Worm (Caenorhabditis elegans): ENCODE results near the gene C35A5.4.

The C35A5.4 gene

DNA sequence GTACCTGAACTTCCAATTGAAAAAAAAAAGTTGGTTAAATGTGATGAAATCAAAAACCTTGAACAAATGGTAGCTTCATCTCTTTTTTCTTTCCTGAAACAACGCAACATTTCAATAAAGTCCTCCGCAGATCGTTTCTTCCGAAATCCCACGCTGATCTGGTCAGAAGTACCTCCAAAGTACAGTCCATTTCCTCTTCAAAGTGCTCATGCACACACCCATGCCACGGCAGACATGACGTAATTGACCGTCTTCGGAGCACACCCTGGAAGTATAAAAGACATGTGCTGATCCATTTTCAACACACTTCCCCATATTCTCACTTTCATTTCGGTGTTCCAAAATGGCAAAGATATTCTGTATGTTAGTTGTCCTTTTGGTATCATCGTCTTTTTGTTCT lies 7.1 kb downstream of the C35A5.4 start, which contains the start of gene C35A5.10:
TSS of gene C35A5.10 (plus strand) at position 301 of the 400 bp plus-strand sequence.
- TF ChIP-seq tbx-37 (GFP tag; conservative IDR thresholded peaks at IDR 0.05), result no peak
- no peak for TF ChIP-seq ets-7 (tag; optimal IDR thresholded peaks at IDR 0.05)
- no peak for TF ChIP-seq tbx-11 (GFP tag; IDR thresholded peaks at IDR 0.05)
- TF ChIP-seq hmbx-1 (tag; optimal IDR thresholded peaks at IDR 0.05), result no peak
- TF ChIP-seq scrt-1 (GFP tag; IDR thresholded peaks at IDR 0.05), result no peak
- no peak for TF ChIP-seq tra-4 (tag; optimal IDR thresholded peaks at IDR 0.05)
- no peak for TF ChIP-seq hnd-1 (tag; optimal IDR thresholded peaks at IDR 0.05)
- TF ChIP-seq hmg-4 (GFP tag; optimal IDR thresholded peaks at IDR 0.05), result no peak

DNA sequence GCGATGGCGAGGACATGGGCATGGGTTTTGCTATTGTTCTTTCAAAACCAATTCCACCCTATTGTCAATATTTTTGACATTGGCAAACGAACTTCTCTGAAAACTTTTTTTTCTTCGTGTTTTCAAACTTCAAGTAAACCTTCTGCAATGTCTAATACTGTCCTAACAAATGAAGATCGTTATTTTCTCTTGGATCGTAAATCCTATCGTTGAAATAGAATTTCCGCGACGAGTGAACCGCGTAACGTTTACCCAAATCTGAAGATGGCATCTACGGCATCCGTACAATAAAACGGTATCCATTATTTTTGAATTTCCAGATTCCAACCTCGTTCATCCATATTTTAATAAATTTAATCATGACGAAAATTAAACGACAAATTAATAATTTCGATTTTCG lies 8.7 kb downstream of the C35A5.4 start, which contains the start of gene C35A5.5:
TSS of gene C35A5.5 (plus strand) at position 301 of the 400 bp plus-strand sequence.
- TF ChIP-seq scrt-1 (GFP tag; IDR thresholded peaks at IDR 0.05) (no peak), hmbx-1 (tag; optimal IDR thresholded peaks at IDR 0.05) (no peak), tbx-11 (GFP tag; IDR thresholded peaks at IDR 0.05) (no peak), ceh-13 (GFP tag; optimal IDR thresholded peaks at IDR 0.05) (no peak), pes-1 (GFP tag; IDR thresholded peaks at IDR 0.05) (no peak), ets-7 (tag; optimal IDR thresholded peaks at IDR 0.05) (no peak), aly-1 (tag; optimal IDR thresholded peaks at IDR 0.05) (no peak), ama-1 (optimal IDR thresholded peaks at IDR 0.05) (no peak), tbx-37 (GFP tag; conservative IDR thresholded peaks at IDR 0.05) (no peak), ceh-36 (tag; optimal IDR thresholded peaks at IDR 0.05) (no peak), F13C5.2 (tag; optimal IDR thresholded peaks at IDR 0.05) (no peak)

ce11 chrV:10508855-10509254 lies 12.0 kb downstream of the C35A5.4 start, which contains the start of gene C35A5.6:
C35A5.6 (plus strand) TSS chrV:10509137.
- TF ChIP-seq B0310.2 (tag; optimal IDR thresholded peaks at IDR 0.05) (no peak), tra-4 (tag; optimal IDR thresholded peaks at IDR 0.05) (no peak), aly-1 (tag; optimal IDR thresholded peaks at IDR 0.05) (no peak), tbx-11 (GFP tag; IDR thresholded peaks at IDR 0.05) (no peak), hmg-4 (GFP tag; optimal IDR thresholded peaks at IDR 0.05) (no peak), ama-1 (optimal IDR thresholded peaks at IDR 0.05) (no peak), ets-7 (tag; optimal IDR thresholded peaks at IDR 0.05) (no peak), scrt-1 (GFP tag; IDR thresholded peaks at IDR 0.05) (no peak), tbx-37 (GFP tag; conservative IDR thresholded peaks at IDR 0.05) (no peak), F13C5.2 (tag; optimal IDR thresholded peaks at IDR 0.05) (no peak), ceh-36 (tag; optimal IDR thresholded peaks at IDR 0.05) (no peak), pes-1 (GFP tag; IDR thresholded peaks at IDR 0.05) (no peak), ceh-13 (GFP tag; optimal IDR thresholded peaks at IDR 0.05) (no peak), sea-1 (GFP tag; conservative IDR thresholded peaks at IDR 0.05) (no peak), hmbx-1 (tag; optimal IDR thresholded peaks at IDR 0.05) (no peak)

DNA sequence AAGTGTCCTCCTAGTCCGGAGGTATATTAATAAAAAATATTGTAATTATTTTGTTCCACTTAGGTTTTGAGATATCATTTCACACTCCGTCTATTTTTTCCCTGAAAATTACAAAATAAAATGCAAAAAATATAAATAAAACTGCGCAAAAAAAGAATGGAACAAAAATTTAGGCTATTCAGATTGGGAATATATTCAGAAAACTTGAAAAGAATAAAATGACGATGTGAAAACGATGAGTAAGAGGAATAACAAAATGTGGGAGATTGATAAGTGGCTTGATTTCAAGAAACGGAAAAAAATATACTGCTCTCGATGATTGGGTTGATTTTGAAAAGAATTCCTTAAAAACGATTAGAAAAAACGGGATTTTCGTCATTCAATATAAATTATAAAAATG lies 17.4 kb downstream of the C35A5.4 start, which contains the start of gene dmsr-8:
TSS of gene dmsr-8 (minus strand) at position 101 of the 400 bp plus-strand sequence.
- TF ChIP-seq pes-1 (GFP tag; IDR thresholded peaks at IDR 0.05) (no peak), tra-4 (tag; optimal IDR thresholded peaks at IDR 0.05) (no peak), tbx-11 (GFP tag; IDR thresholded peaks at IDR 0.05) (no peak), hmg-4 (GFP tag; optimal IDR thresholded peaks at IDR 0.05) (no peak), B0310.2 (tag; optimal IDR thresholded peaks at IDR 0.05) (no peak), aly-1 (tag; optimal IDR thresholded peaks at IDR 0.05) (no peak), ets-7 (tag; optimal IDR thresholded peaks at IDR 0.05) (no peak), F13C5.2 (tag; optimal IDR thresholded peaks at IDR 0.05) (no peak), ama-1 (optimal IDR thresholded peaks at IDR 0.05) (no peak), tbx-37 (GFP tag; conservative IDR thresholded peaks at IDR 0.05) (no peak), ceh-36 (tag; optimal IDR thresholded peaks at IDR 0.05) (no peak), scrt-1 (GFP tag; IDR thresholded peaks at IDR 0.05) (no peak), sea-1 (GFP tag; conservative IDR thresholded peaks at IDR 0.05) (no peak), hmbx-1 (tag; optimal IDR thresholded peaks at IDR 0.05) (no peak), ceh-13 (GFP tag; optimal IDR thresholded peaks at IDR 0.05) (no peak), flt-1 (GFP tag; IDR thresholded peaks at IDR 0.05) (no peak), hnd-1 (tag; optimal IDR thresholded peaks at IDR 0.05) (no peak)

- TF ChIP-seq hnd-1 (tag; optimal IDR thresholded peaks at IDR 0.05) (no peak), ets-7 (tag; optimal IDR thresholded peaks at IDR 0.05) (no peak), flt-1 (GFP tag; IDR thresholded peaks at IDR 0.05) (no peak), B0310.2 (tag; optimal IDR thresholded peaks at IDR 0.05) (no peak), scrt-1 (GFP tag; IDR thresholded peaks at IDR 0.05) (no peak), tra-4 (tag; optimal IDR thresholded peaks at IDR 0.05) (no peak)
Observed at ce11 chrV:10516702-10517101, 19.9 kb downstream of the C35A5.4 start.

DNA sequence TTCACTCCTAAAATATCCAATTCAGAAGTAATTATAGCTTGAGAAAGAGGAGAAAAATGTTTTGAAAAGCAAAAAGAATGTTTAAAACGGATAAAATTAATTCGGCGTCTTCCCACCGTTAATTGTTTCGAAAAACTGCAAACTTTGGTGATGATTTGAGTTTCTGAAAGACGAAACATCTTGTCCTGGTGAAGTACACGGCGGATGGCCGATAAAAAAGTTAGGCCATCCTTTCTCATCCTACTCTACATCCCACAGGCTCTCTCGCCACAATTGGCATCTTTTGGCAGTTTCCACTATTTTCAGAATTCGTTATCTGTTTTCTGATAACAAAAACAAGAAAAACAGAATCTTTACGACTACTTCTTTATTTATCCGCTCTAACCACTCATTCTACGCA lies 29.1 kb downstream of the C35A5.4 start, which contains the start of the genes C35A5.8 and hda-11:
TSS of gene C35A5.8 (minus strand) at position 7 of the 400 bp plus-strand sequence.
TSS of gene hda-11 (plus strand) at position 283 of the 400 bp plus-strand sequence.
- peak; percentile 72 for TF ChIP-seq tbx-37 (GFP tag; conservative IDR thresholded peaks at IDR 0.05)
- no peak for TF ChIP-seq hmbx-1 (tag; optimal IDR thresholded peaks at IDR 0.05)

DNA sequence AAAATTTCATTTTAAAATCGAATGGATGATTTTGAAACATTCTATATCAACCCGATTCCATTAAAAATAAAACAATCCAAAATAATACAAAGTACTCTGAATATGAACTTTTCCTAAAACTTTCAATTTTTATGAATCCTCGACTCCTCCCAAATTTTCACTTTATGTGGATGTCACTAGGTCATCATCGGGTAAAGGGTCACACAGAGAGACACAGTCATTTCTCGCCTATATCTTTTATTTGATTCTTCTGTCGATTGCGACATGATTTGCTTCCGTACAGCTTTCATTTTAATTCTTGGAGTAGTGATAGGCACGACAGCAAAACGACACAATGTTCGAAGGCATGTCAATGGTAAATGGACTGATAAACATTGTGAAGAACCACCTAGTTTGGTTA lies 31.7 kb downstream of the C35A5.4 start, which contains the start of gene F25D1.3:
TSS of gene F25D1.3 (plus strand) at position 225 of the 400 bp plus-strand sequence.
- no peak for TF ChIP-seq aly-1 (tag; optimal IDR thresholded peaks at IDR 0.05)
- TF ChIP-seq B0310.2 (tag; optimal IDR thresholded peaks at IDR 0.05), result no peak
- no peak for TF ChIP-seq hnd-1 (tag; optimal IDR thresholded peaks at IDR 0.05)
- TF ChIP-seq ets-7 (tag; optimal IDR thresholded peaks at IDR 0.05), result no peak
- TF ChIP-seq ceh-36 (tag; optimal IDR thresholded peaks at IDR 0.05), result no peak
- TF ChIP-seq flt-1 (GFP tag; IDR thresholded peaks at IDR 0.05), result no peak
- TF ChIP-seq tbx-37 (GFP tag; conservative IDR thresholded peaks at IDR 0.05), result no peak
- no peak for TF ChIP-seq ceh-13 (GFP tag; optimal IDR thresholded peaks at IDR 0.05)
- no peak for TF ChIP-seq sea-1 (GFP tag; conservative IDR thresholded peaks at IDR 0.05)
- no peak for TF ChIP-seq tra-4 (tag; optimal IDR thresholded peaks at IDR 0.05)
- no peak for TF ChIP-seq tbx-11 (GFP tag; IDR thresholded peaks at IDR 0.05)
- TF ChIP-seq pes-1 (GFP tag; IDR thresholded peaks at IDR 0.05), result no peak
- TF ChIP-seq hmbx-1 (tag; optimal IDR thresholded peaks at IDR 0.05), result no peak
- TF ChIP-seq ama-1 (optimal IDR thresholded peaks at IDR 0.05), result no peak
- no peak for TF ChIP-seq hmg-4 (GFP tag; optimal IDR thresholded peaks at IDR 0.05)
- TF ChIP-seq scrt-1 (GFP tag; IDR thresholded peaks at IDR 0.05), result no peak
- no peak for TF ChIP-seq F13C5.2 (tag; optimal IDR thresholded peaks at IDR 0.05)
